Worm (Caenorhabditis elegans): Measurements from ENCODE around the gene cash-1.

DNA sequence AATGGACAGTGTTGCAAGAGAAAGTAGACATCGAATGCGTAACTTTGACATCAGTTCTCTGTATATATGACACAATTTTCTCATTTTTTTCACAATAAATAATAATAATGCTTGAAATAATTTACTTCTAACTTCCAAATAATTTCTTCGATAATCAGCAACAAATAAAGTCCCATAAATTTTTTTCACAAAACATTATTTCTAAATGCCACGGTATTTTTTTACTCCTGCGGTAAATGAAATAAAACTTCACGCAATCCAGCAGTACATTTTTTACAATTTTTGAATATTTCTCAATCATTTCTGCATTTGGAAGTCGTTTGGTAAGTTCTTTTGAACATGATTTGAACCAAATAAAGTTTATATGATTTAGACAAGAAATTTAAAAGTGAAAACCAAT is 21.9 kb downstream of the cash-1 start, which contains the start of gene spe-10:
- no peak for TF ChIP-seq F57C9.4 (tag; optimal IDR thresholded peaks at IDR 0.05)
- TF ChIP-seq F10E7.11 (tag; optimal IDR thresholded peaks at IDR 0.05), result no peak
- TF ChIP-seq unc-62 (GFP tag; optimal IDR thresholded peaks at IDR 0.05), result no peak
- TF ChIP-seq ztf-6 (GFP tag; IDR thresholded peaks at IDR 0.05), result no peak
- no peak for TF ChIP-seq tbp1 (GFP tag; optimal IDR thresholded peaks at IDR 0.05)
- TF ChIP-seq lir-1 (GFP tag; conservative IDR thresholded peaks at IDR 0.05), result no peak
- no peak for TF ChIP-seq pha-4 (tag; optimal IDR thresholded peaks at IDR 0.05)
- TF ChIP-seq zfh-2 (GFP tag; conservative IDR thresholded peaks at IDR 0.05), result no peak
- no peak for TF ChIP-seq F22D6.2 (tag; optimal IDR thresholded peaks at IDR 0.05)
- no peak for TF ChIP-seq unc-130 (GFP tag; optimal IDR thresholded peaks at IDR 0.05)

All from whole organism, young adult.